Worm (Caenorhabditis elegans) whole organism, L3 larva: ENCODE results near the gene F47D12.7.

Experiments used
- R02D3.7 ChIP-seq: fragments of 150-350 bp; optimal IDR thresholded peaks from 2 replicates; lab custom pipeline; 2014; ENCODE audit warnings: missing biosample characterization, missing genetic modification characterization
- ZK546.5 ChIP-seq: sonication (generic microtip); optimal IDR thresholded peaks from 2 replicates; lab custom pipeline; 2017; ENCODE audit warnings: missing biosample characterization, missing genetic modification characterization
- ceh-82 ChIP-seq: fragments of 150-350 bp; optimal IDR thresholded peaks from 2 replicates; lab custom pipeline; 2014; ENCODE audit warnings: missing biosample characterization, missing genetic modification characterization
- elt-2 ChIP-seq: sonication (generic microtip); optimal IDR thresholded peaks from 2 replicates; lab custom pipeline; 2016; ENCODE audit warnings: missing genetic modification reagents, mild to moderate bottlenecking, missing genetic modification characterization, missing compliant biosample characterization
- elt-3 ChIP-seq, 3 experiments: fragments of 150-350 bp in 1 of 3; sonication (generic microtip) in 2 of 3; optimal IDR thresholded peaks; 2 replicates in 2 of 3; 4 replicates in 1 of 3; lab custom pipeline; 2014 to 2017; ENCODE audit warnings: missing biosample characterization in 3 of 3, missing genetic modification characterization in 3 of 3
- fkh-10 ChIP-seq: sonication (generic microtip); optimal IDR thresholded peaks from 2 replicates; lab custom pipeline; 2017; ENCODE audit warnings: missing biosample characterization, missing genetic modification reagents, missing genetic modification characterization
- fkh-2 ChIP-seq: fragments of 150-350 bp; optimal IDR thresholded peaks from 2 replicates; lab custom pipeline; 2014; ENCODE audit warnings: missing biosample characterization, missing genetic modification reagents, missing genetic modification characterization
- fos-1 ChIP-seq: fragments of 150-350 bp; optimal IDR thresholded peaks from 2 replicates; lab custom pipeline; 2014; ENCODE audit warnings: missing biosample characterization, missing genetic modification characterization
- jun-1 ChIP-seq: fragments of 150-350 bp; optimal IDR thresholded peaks from 2 replicates; lab custom pipeline; 2014; ENCODE audit warnings: missing biosample characterization, missing genetic modification reagents, missing genetic modification characterization
- lin-15B ChIP-seq: fragments of 150-350 bp; optimal IDR thresholded peaks from 2 replicates; lab custom pipeline; 2014; ENCODE audit warnings: missing biosample characterization, missing genetic modification characterization
- lin-39 ChIP-seq: fragments of 150-350 bp; optimal IDR thresholded peaks from 2 replicates; lab custom pipeline; 2018; ENCODE audit warnings: missing biosample characterization, missing genetic modification reagents, missing genetic modification characterization
- lsy-12 ChIP-seq: sonication (generic microtip); optimal IDR thresholded peaks from 2 replicates; lab custom pipeline; 2016; ENCODE audit warnings: mild to moderate bottlenecking, missing genetic modification characterization, missing compliant biosample characterization
- mdl-1 ChIP-seq: fragments of 150-350 bp; optimal IDR thresholded peaks from 2 replicates; lab custom pipeline; 2014; ENCODE audit warnings: missing biosample characterization, missing genetic modification characterization
- nhr-12 ChIP-seq: fragments of 150-350 bp; optimal IDR thresholded peaks from 2 replicates; lab custom pipeline; 2014; ENCODE audit warnings: missing biosample characterization, missing genetic modification characterization
- nhr-43 ChIP-seq: sonication (generic microtip); optimal IDR thresholded peaks from 2 replicates; lab custom pipeline; 2016; ENCODE audit warnings: mild to moderate bottlenecking, missing genetic modification characterization, missing compliant biosample characterization; ENCODE audit not compliant: poor library complexity, severe bottlenecking
- nhr-76 ChIP-seq: fragments of 150-350 bp; sonication (generic microtip); optimal IDR thresholded peaks from 5 replicates; lab custom pipeline; 2014; ENCODE audit warnings: missing biosample characterization, missing genetic modification characterization
- nhr-77 ChIP-seq: fragments of 150-350 bp; optimal IDR thresholded peaks from 2 replicates; lab custom pipeline; 2014; ENCODE audit warnings: missing biosample characterization, missing genetic modification characterization
- skn-1 ChIP-seq: fragments of 150-350 bp; optimal IDR thresholded peaks from 2 replicates; lab custom pipeline; 2014; ENCODE audit warnings: missing biosample characterization, missing genetic modification characterization
- snpc-4 ChIP-seq: fragments of 150-350 bp; optimal IDR thresholded peaks from 2 replicates; lab custom pipeline; 2014; ENCODE audit warnings: missing biosample characterization, missing genetic modification characterization
- tbx-2 ChIP-seq: sonication (generic microtip); optimal IDR thresholded peaks from 2 replicates; lab custom pipeline; 2016; ENCODE audit warnings: mild to moderate bottlenecking, missing genetic modification characterization, missing compliant biosample characterization
- unc-39 ChIP-seq: sonication (generic microtip); optimal IDR thresholded peaks from 4 replicates; lab custom pipeline; 2017; ENCODE audit warnings: missing biosample characterization, missing genetic modification characterization
- zag-1 ChIP-seq: fragments of 150-350 bp; optimal IDR thresholded peaks from 2 replicates; lab custom pipeline; 2014; ENCODE audit warnings: missing biosample characterization, missing genetic modification characterization
- ztf-4 ChIP-seq: fragments of 150-350 bp; optimal IDR thresholded peaks from 2 replicates; lab custom pipeline; 2014; ENCODE audit warnings: missing biosample characterization, missing genetic modification characterization

Gene F47D12.7

DNA sequence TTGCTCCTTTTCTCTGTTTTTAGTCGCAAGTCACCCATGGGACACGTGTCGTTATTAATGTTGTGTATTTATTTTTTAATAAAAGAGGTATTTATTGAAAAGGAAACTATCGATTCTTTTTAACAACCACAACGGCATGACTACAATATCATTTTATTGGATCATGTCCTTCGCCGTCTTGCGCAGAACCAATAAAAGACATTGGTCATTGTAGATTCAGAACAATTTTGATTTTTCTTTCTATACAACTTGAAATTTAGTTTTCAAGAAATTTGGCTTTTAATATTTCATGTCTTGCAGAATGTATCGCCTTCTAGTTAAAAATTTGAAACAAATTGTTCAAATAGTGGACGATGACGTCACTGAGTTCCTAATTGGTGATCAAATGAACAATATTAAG is 44.3 kb downstream of the F47D12.7 start, which contains the start of gene amdh-1:
TSS of gene amdh-1 (plus strand) at position 301 of the 400 bp plus-strand sequence.
- TF ChIP-seq fos-1 (tag; lab: Kevin White, UChicago), result no peak
- no peak for TF ChIP-seq tbx-2 (tag; lab: Kevin White, UChicago)
- TF ChIP-seq nhr-43, result no peak
- TF ChIP-seq nhr-12 (tag; lab: Kevin White, UChicago), result no peak
- no peak for TF ChIP-seq skn-1 (tag; lab: Kevin White, UChicago)
- no peak for TF ChIP-seq fkh-2 (tag; lab: Kevin White, UChicago)
- TF ChIP-seq ceh-82 (tag; lab: Kevin White, UChicago), result no peak
- TF ChIP-seq lin-15B (tag; lab: Kevin White, UChicago), result no peak
- no peak for TF ChIP-seq unc-39 (tag; lab: Kevin White, UChicago)
- TF ChIP-seq snpc-4 (tag; lab: Kevin White, UChicago), result no peak
- TF ChIP-seq lsy-12, result no peak
- no peak for TF ChIP-seq fkh-10 (GFP tag; lab: Kevin White, UChicago)

- peak; percentile 80 for TF ChIP-seq R02D3.7 (tag; lab: Kevin White, UChicago)
- TF ChIP-seq ztf-4, result no peak
- TF ChIP-seq lin-15B (tag; lab: Kevin White, UChicago), result peak; percentile 62
- peak; percentile 12 for TF ChIP-seq elt-2 (tag; lab: Kevin White, UChicago)
- peak; percentile 69 for TF ChIP-seq lin-39 (tag; lab: Kevin White, UChicago)
Measured at ce11 chrIII:6248064-6248687, 47.6 kb downstream of the F47D12.7 start, which contains the start of the genes gen-1 and stt-3. gen-1 (minus strand) TSS chrIII:6248158. stt-3 (plus strand) TSS chrIII:6248637.

- TF ChIP-seq tbx-2 (tag; lab: Kevin White, UChicago) (no peak), elt-3 (tag; optimal IDR thresholded peaks at IDR 0.05; lab: Kevin White, UChicago) (no peak), zag-1 (no peak), ZK546.5 (no peak), ceh-82 (tag; lab: Kevin White, UChicago) (no peak), fkh-2 (tag; lab: Kevin White, UChicago) (no peak), nhr-76 (tag; lab: Kevin White, UChicago) (no peak), ztf-4 (no peak), snpc-4 (tag; lab: Kevin White, UChicago) (no peak), nhr-77 (tag; lab: Kevin White, UChicago) (no peak), mdl-1 (tag; lab: Kevin White, UChicago) (no peak), jun-1 (tag; lab: Kevin White, UChicago) (no peak), fkh-10 (GFP tag; lab: Kevin White, UChicago) (no peak)
- TF ChIP-seq, all 47 proteins: peak for 0
Measured at ce11 chrIII:6245728-6246127, 50.1 kb downstream of the F47D12.7 start, which contains the start of gene bcas-2. bcas-2 (minus strand) TSS chrIII:6245828.
